Worm (Caenorhabditis elegans) whole organism, young adult: ENCODE results near the gene ttn-1.
A peak's percentile ranks its signal among the peaks of the same experiment; 100 is the strongest.

Source experiments
- D2030.7 ChIP-seq: fragments of 200-800 bp; sonication (Bioruptor generic); IDR thresholded peaks from 2 replicates; pipeline ENCODE4 v1.3.6; 2022; ENCODE audit warnings: missing genetic modification reagents, missing genetic modification characterization, missing compliant biosample characterization
- F33H1.4 ChIP-seq: fragments of 200-800 bp; sonication (Bioruptor generic); IDR thresholded peaks from 2 replicates; pipeline ENCODE4 v1.3.6; 2022; ENCODE audit warnings: missing genetic modification reagents, missing genetic modification characterization, missing compliant biosample characterization
- dox-1 ChIP-seq: fragments of 200-800 bp; sonication (Bioruptor generic); IDR thresholded peaks from 2 replicates; pipeline ENCODE4 v1.3.6; 2022; ENCODE audit warnings: missing genetic modification reagents, missing genetic modification characterization, missing compliant biosample characterization
- egrh-3 ChIP-seq: fragments of 200-800 bp; sonication (Bioruptor generic); IDR thresholded peaks from 2 replicates; pipeline ENCODE4 v1.3.6; 2022; ENCODE audit warnings: missing genetic modification reagents, missing genetic modification characterization, missing compliant biosample characterization
- hsf-1 ChIP-seq: fragments of 200-800 bp; sonication (Bioruptor generic); IDR thresholded peaks from 2 replicates; pipeline ENCODE4 v1.3.6; 2022; ENCODE audit warnings: missing genetic modification reagents, missing genetic modification characterization, missing compliant biosample characterization
- madf-6 ChIP-seq: fragments of 200-800 bp; sonication (Bioruptor generic); IDR thresholded peaks from 2 replicates; pipeline ENCODE4 v1.3.6; 2022; ENCODE audit warnings: missing genetic modification reagents, missing genetic modification characterization, missing compliant biosample characterization
- madf-8 ChIP-seq: fragments of 200-800 bp; sonication (Bioruptor generic); conservative IDR thresholded peaks from 2 replicates; pipeline ENCODE4 v1.3.6; 2022; ENCODE audit warnings: missing genetic modification reagents, missing genetic modification characterization, missing compliant biosample characterization

ttn-1 gene

DNA sequence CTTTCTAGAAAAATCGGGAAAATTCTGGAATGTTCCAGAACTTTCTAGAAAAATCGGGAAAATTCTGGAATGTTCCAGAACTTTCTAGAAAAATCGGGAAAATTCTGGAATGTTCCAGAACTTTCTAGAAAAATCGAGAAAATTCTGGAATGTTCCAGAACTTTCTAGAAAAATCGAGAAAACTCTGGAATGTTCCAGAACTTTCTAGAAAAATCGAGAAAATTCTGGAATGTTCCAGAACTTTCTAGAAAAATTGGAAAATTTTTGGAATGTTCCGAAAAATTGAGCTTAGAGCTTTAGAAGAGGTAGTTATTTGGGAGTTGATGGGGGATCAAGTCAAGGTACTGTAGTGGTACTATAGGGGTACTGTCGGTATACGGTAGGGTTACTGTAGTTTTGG, 113.5 kb downstream of the ttn-1 start:
- TF ChIP-seq madf-6 (GFP tag; lab: Robert Waterston, UW): peak; percentile 30; the same call in 1 of the 2 replicates
- 0 out of 2 replicates have a peak, but pooled peaks have one; percentile 32 for TF ChIP-seq dox-1
- peak; percentile 97 for TF ChIP-seq hsf-1 (GFP tag; lab: Robert Waterston, UW)

DNA sequence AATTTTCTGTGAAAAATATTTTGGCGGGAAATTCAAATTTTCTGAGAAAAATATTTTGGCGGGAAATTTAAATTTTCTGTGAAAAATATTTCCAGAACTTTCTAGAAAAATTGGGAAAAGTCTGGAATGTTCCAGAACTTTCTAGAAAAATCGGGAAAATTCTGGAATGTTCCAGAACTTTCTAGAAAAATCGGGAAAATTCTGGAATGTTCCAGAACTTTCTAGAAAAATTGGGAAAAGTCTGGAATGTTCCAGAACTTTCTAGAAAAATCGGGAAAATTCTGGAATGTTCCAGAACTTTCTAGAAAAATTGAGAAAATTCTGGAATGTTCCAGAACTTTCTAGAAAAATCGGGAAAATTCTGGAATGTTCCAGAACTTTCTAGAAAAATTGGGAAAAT, 130.2 kb downstream of the ttn-1 start:
- TF ChIP-seq hsf-1 (GFP tag; lab: Robert Waterston, UW): peak; percentile 99
- peak; percentile 66 for TF ChIP-seq dox-1
- TF ChIP-seq D2030.7: 0 out of 2 replicates have a peak, but pooled peaks have one; percentile 10
- peak; percentile 65 for TF ChIP-seq egrh-3

DNA sequence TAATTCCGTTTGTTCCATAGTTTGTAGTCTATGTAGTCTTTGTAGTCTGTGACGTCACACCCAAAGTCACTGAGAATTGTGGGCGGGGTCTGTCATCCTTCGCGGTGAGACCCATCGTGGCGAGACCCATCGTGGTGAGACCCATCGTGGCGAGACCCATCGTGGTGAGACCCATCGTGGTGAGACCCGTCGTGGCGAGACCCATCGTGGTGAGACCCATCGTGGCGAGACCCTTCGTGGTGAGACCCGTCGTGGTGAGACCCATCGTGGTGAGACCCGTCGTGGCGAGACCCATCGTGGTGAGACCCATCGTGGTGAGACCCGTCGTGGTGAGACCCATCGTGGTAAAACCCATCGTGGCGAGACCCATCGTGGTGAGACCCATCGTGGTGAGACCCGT, 130.9 kb downstream of the ttn-1 start:
- TF ChIP-seq F33H1.4 (GFP tag; lab: Robert Waterston, UW) (peak; percentile 73), madf-8 (GFP tag; lab: Robert Waterston, UW) (peak; percentile 41), egrh-3 (peak; percentile 87; the same call in 1 of the 2 replicates), D2030.7 (peak; percentile 21; the same call in 1 of the 2 replicates)
